Worm (Caenorhabditis elegans): Measurements from ENCODE around the gene ZK1086.3.

Gene ZK1086.3

DNA sequence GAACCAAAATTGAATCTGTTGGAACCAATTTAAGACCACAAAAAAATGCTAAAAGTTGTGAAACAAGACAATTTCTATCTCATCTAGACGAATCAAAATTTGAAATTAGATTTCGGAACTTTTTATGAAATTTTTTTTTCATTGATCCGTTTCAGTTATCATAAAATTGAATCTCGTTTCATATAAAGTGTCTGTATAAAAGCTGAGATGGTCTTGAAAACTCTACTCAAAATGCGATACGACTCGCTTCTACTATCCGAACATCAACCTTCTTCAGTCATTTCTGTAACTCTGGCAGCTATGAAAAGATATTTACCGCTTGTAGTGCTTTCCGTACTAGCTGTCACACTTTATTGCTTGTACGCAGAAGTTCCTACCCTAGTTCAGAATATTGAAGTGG, at the start of gene ZK1086.3:
Gene ZK1086.3 (plus strand): TSS at position 301 of the 400 bp plus-strand sequence.
- no peak for TF ChIP-seq nhr-23 (tag; optimal IDR thresholded peaks at IDR 0.05)
- no peak for TF ChIP-seq nhr-28 (tag; optimal IDR thresholded peaks at IDR 0.05)
- TF ChIP-seq skn-1 (tag; optimal IDR thresholded peaks at IDR 0.05) = no peak
- TF ChIP-seq tbx-2 (tag; optimal IDR thresholded peaks at IDR 0.05) = no peak
- no peak for TF ChIP-seq nhr-237 (tag; optimal IDR thresholded peaks at IDR 0.05)
- TF ChIP-seq nhr-25 (tag; optimal IDR thresholded peaks at IDR 0.05) = no peak
- no peak for TF ChIP-seq elt-1 (tag; optimal IDR thresholded peaks at IDR 0.05)
- no peak for TF ChIP-seq aly-2 (tag; optimal IDR thresholded peaks at IDR 0.05)
- no peak for TF ChIP-seq hmg-11 (tag; optimal IDR thresholded peaks at IDR 0.05)
- TF ChIP-seq mdl-1 (tag; optimal IDR thresholded peaks at IDR 0.05) = no peak
- no peak for TF ChIP-seq pha-4 (tag; optimal IDR thresholded peaks at IDR 0.05)
- no peak for TF ChIP-seq daf-12 (tag; optimal IDR thresholded peaks at IDR 0.05)
- no peak for TF ChIP-seq nhr-43 (tag; optimal IDR thresholded peaks at IDR 0.05; ENCODE audit: poor library complexity, severe bottlenecking)
- no peak for TF ChIP-seq jun-1 (tag; optimal IDR thresholded peaks at IDR 0.05)
- no peak for TF ChIP-seq egl-5 (tag; optimal IDR thresholded peaks at IDR 0.05)
- TF ChIP-seq ztf-11 (tag; optimal IDR thresholded peaks at IDR 0.05) = no peak

ce11 chrX:13743371-13743770, 47.3 kb upstream of the ZK1086.3 start:
- TF ChIP-seq nfya-1 (tag; optimal IDR thresholded peaks at IDR 0.05; ENCODE audit: insufficient read depth) (no peak), pha-4 (tag; optimal IDR thresholded peaks at IDR 0.05) (peak; percentile 93)

DNA sequence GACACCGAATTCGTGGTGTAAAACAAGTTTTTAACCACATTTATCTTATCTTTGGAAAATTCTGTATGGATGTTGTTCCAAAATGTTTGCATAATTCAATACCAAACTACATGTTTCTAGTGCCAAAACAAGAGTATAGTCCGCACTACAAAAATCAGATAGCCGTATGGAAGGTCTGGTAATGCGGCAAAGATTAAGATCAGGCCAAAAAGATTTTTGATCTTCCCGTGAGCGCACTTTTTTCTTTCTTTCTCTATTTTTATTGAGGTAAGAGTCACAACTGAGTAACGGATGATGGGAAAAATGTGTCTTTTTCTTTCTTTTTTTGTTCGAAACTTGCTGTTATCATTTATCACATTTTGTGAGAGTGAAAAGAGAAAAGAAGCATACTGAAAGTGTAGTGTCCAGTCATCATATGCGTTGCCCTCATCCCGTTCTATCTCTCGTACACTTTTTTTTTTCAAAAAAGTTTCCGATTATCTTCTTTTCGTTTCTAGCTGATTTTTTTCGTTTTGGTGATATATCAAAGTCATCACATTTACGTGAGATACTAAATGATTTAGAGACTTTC, 46.0 kb upstream of the ZK1086.3 start:
- TF ChIP-seq daf-12 (tag; optimal IDR thresholded peaks at IDR 0.05) (no peak), elt-2 (tag; optimal IDR thresholded peaks at IDR 0.05) (peak; percentile 23), nhr-25 (tag; optimal IDR thresholded peaks at IDR 0.05) (peak; percentile 21), ceh-82 (tag; optimal IDR thresholded peaks at IDR 0.05) (no peak), nhr-12 (tag; optimal IDR thresholded peaks at IDR 0.05) (no peak), mdl-1 (tag; optimal IDR thresholded peaks at IDR 0.05) (no peak), hmg-11 (tag; optimal IDR thresholded peaks at IDR 0.05) (peak; percentile 53), nfya-1 (tag; optimal IDR thresholded peaks at IDR 0.05; ENCODE audit: insufficient read depth) (peak; percentile 26), elt-1 (tag; optimal IDR thresholded peaks at IDR 0.05) (peak; percentile 94), ZK546.5 (tag; optimal IDR thresholded peaks at IDR 0.05) (no peak), elt-3 (tag; optimal IDR thresholded peaks at IDR 0.05) (no peak), snpc-4 (tag; optimal IDR thresholded peaks at IDR 0.05) (no peak), nhr-28 (tag; optimal IDR thresholded peaks at IDR 0.05) (no peak), egl-5 (tag; optimal IDR thresholded peaks at IDR 0.05) (no peak), nhr-43 (tag; optimal IDR thresholded peaks at IDR 0.05; ENCODE audit: poor library complexity, severe bottlenecking) (peak; percentile 40), pqm-1 (tag; optimal IDR thresholded peaks at IDR 0.05) (peak; percentile 28)

DNA sequence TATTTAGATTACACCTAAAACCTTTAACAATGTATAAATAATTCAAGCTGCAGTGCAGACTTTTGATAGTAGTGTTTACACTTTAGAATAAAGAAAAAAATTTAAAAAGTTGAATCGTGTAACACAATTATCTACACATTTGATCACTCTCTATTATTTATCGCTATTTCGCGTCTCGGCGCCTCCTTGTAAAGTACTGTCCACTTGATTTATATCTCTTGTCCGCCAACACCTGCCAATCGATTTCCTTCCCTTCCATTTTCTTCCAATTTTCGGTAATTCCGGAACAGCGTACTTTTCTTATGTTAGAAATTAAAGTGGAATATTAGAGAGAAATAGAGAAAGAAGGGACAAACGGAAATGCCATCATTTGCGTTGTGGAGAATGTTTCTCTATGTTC, 45.1 kb upstream of the ZK1086.3 start:
- TF ChIP-seq nhr-11 (tag; optimal IDR thresholded peaks at IDR 0.05) = no peak
- no peak for TF ChIP-seq nhr-28 (tag; optimal IDR thresholded peaks at IDR 0.05)
- TF ChIP-seq elt-1 (tag; optimal IDR thresholded peaks at IDR 0.05) = peak; percentile 88
- TF ChIP-seq nhr-43 (tag; optimal IDR thresholded peaks at IDR 0.05; ENCODE audit: poor library complexity, severe bottlenecking) = peak; percentile 32
- no peak for TF ChIP-seq eor-1 (tag; optimal IDR thresholded peaks at IDR 0.05)
- TF ChIP-seq nhr-76 (tag; optimal IDR thresholded peaks at IDR 0.05) = no peak
- TF ChIP-seq hmg-11 (tag; optimal IDR thresholded peaks at IDR 0.05) = no peak
- TF ChIP-seq fos-1 (tag; optimal IDR thresholded peaks at IDR 0.05) = no peak
- no peak for TF ChIP-seq ztf-11 (tag; optimal IDR thresholded peaks at IDR 0.05)
- TF ChIP-seq pha-4 (tag; optimal IDR thresholded peaks at IDR 0.05) = no peak
- no peak for TF ChIP-seq snpc-4 (tag; optimal IDR thresholded peaks at IDR 0.05)
- TF ChIP-seq nfya-1 (tag; optimal IDR thresholded peaks at IDR 0.05; ENCODE audit: insufficient read depth) = no peak
- no peak for TF ChIP-seq fkh-10 (GFP tag; optimal IDR thresholded peaks at IDR 0.05)
- peak; percentile 52 for TF ChIP-seq nhr-23 (tag; optimal IDR thresholded peaks at IDR 0.05)
- no peak for TF ChIP-seq elt-2 (tag; optimal IDR thresholded peaks at IDR 0.05)
- TF ChIP-seq ceh-82 (tag; optimal IDR thresholded peaks at IDR 0.05) = no peak
- TF ChIP-seq ZK546.5 (tag; optimal IDR thresholded peaks at IDR 0.05) = no peak
- TF ChIP-seq nhr-25 (tag; optimal IDR thresholded peaks at IDR 0.05) = peak; percentile 22
- TF ChIP-seq ceh-28 (tag; optimal IDR thresholded peaks at IDR 0.05) = peak; percentile 5

ce11 chrX:13746231-13746630, 44.4 kb upstream of the ZK1086.3 start:
- no peak for TF ChIP-seq unc-39 (tag; optimal IDR thresholded peaks at IDR 0.05)
- peak; percentile 73 for TF ChIP-seq pqm-1 (tag; optimal IDR thresholded peaks at IDR 0.05)
- no peak for TF ChIP-seq lsy-12 (tag; optimal IDR thresholded peaks at IDR 0.05)
- no peak for TF ChIP-seq jun-1 (tag; optimal IDR thresholded peaks at IDR 0.05)
- TF ChIP-seq mdl-1 (tag; optimal IDR thresholded peaks at IDR 0.05) = no peak
- peak; percentile 72 for TF ChIP-seq elt-2 (tag; optimal IDR thresholded peaks at IDR 0.05)
- no peak for TF ChIP-seq sea-2 (GFP tag; optimal IDR thresholded peaks at IDR 0.05)
- no peak for TF ChIP-seq ceh-28 (tag; optimal IDR thresholded peaks at IDR 0.05)

Measured in whole organism, L3 larva.